Fruit fly (Drosophila melanogaster) Kc167 (cell line): ENCODE measurements around the gene Gga.

Source experiments
- Myc ChIP-seq: fragments of >200 bp; optimal IDR thresholded peaks from 2 replicates; lab custom pipeline; 2017; ENCODE audit warnings: missing external identifiers
- Sin3A ChIP-seq: fragments of >200 bp; optimal IDR thresholded peaks from 2 replicates; lab custom pipeline; 2018; ENCODE audit warnings: missing external identifiers
- h ChIP-seq: fragments of >200 bp; optimal IDR thresholded peaks from 3 replicates; lab custom pipeline; 2018; ENCODE audit warnings: missing external identifiers
- insv ChIP-seq: fragments of >200 bp; optimal IDR thresholded peaks from 3 replicates; lab custom pipeline; 2018; ENCODE audit warnings: missing external identifiers
- psq ChIP-seq: fragments of >200 bp; optimal IDR thresholded peaks from 2 replicates; lab custom pipeline; 2017; ENCODE audit warnings: missing external identifiers
- ttk ChIP-seq: sonication (Bioruptor generic); optimal IDR thresholded peaks from 2 replicates; lab custom pipeline; 2017; ENCODE audit warnings: missing external identifiers

Gga gene

DNA sequence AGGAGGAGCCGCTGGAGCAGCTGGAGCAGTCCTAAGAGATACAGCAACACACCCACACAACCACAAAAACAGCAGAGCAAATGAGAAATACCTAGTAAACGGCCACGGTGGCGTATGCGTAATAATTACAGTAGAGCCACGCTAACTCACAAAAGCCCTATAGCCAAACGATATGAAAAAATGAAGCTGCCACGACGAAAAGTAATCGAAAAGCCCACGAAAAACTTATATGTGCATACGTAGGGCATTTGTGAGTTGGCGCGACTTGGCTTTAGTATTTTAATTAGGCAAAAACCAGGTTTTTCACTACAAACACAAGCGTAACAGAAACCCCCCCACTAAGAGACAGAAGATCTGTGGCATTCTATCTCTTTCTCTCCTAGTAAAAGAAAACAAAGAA is 12.9 kb upstream of the Gga start:
- TF ChIP-seq psq (no peak), h (no peak), insv (no peak), Sin3A (no peak), ttk (no peak), Myc (lab: Kevin White, UChicago) (no peak)

DNA sequence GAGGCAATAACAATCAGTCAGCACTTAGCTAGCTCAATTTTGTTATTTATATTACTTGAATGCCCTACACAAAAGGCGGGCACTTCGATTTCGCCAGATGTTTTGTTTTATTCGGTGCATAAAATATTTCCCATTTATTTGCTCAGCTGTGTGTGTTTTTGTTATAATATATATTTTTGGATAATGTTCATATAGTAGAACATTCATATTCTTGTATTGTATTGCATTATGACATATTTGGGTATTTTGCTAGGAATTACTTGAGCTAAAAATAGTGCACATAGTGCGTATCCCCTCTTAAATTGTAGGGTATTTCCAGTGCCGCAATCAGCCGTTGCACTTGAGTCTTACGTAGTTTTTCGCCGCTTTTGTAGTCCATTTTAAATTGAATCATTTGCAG is 10.9 kb upstream of the Gga start:
- TF ChIP-seq insv, result no peak
- TF ChIP-seq ttk, result no peak
- TF ChIP-seq Sin3A, result no peak
- TF ChIP-seq Myc (lab: Kevin White, UChicago), result no peak
- no peak for TF ChIP-seq h
- TF ChIP-seq psq, result no peak

DNA sequence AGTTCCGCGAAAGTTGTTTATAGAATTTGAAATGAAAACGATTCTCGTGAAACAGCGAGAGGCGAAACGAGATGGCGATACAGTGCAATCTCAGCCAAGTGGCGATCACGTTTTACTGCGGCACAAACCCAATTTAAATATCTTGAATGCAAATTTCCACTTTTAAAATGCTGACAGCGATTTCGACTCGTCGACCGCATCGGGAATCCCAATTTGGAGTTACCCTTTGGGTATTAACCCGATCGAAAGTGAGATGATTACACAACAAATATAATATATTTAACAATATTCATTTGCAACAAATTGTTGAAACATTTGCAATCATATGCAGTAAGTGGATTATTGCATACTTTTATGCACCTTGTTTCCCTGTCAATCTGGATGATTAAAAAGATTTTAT is 10.2 kb upstream of the Gga start:
- TF ChIP-seq Myc (lab: Kevin White, UChicago) (no peak), ttk (no peak), Sin3A (no peak), psq (no peak)

DNA sequence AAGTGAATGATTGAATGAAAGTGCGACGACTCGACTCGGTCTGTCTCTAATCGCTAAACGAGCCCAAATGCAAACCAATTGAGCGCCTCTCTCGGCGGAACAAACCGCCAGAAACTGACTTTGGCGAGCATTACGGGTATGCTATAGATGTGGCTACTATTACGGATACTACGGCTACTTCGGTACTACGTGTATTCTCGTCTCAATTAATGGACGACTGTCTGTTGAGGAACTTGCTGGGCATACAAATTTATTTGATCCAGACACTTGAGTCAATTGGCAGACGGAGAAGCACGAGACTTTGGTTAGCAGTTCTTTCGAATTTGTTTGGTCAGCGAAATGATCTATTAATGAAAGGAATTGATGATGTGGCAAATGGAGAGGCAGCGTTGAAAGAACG is 6.4 kb upstream of the Gga start:
- TF ChIP-seq insv (no peak), Myc (lab: Kevin White, UChicago) (no peak), ttk (no peak), h (no peak), psq (no peak), Sin3A (no peak)

DNA sequence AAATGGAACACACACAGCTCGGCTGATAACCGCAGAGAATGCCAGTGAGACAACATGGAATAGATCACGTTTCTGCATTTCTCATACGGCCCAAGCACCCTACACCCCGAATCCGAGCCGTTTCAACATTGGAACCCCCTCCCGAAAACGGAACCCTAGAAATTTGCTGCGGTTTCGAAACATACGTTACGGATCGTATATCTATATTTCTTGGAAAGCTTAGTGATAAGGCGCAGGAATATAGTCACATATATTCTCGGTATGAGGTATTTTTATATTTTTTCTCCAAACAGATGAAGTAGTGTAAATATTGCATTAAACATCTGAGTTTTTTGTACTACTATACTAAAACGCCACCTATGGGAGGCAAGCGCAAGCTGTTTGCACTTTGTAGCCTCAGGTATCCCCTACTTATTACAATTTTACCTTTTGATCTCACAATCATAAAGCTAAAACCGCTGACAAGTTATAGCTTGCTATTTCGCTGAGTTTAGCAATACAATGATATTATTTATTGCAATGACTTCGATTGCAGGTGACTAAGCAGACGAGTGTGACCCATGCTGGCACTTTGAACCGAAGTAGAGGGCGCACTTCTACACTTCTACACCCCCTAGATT is 5.4 kb upstream of the Gga start:
- no peak for TF ChIP-seq Sin3A
- TF ChIP-seq ttk, result no peak
- no peak for TF ChIP-seq Myc (lab: Kevin White, UChicago)
- no peak for TF ChIP-seq h
- TF ChIP-seq insv, result no peak
- TF ChIP-seq psq, result no peak

DNA sequence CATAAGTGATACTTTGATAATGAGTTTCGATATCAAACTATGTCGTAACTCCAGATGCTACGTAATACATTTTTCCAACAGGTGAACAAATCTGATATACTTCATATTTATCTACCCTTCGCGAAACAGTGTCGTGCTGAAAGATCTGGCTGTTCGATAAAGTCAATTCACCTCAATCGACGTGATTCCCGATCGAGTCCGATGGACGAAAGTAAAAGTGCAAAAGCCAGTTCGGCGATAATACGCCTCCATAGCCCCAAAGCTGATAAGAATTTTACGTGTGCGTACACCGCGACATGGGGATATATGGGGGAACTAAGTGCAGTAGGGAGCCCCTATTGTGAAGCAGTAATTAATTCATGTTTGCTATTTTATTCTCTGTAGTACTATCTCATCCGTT is 2.7 kb upstream of the Gga start:
- TF ChIP-seq h, result no peak
- no peak for TF ChIP-seq insv
- no peak for TF ChIP-seq Myc (lab: Kevin White, UChicago)
- TF ChIP-seq Sin3A, result no peak
- no peak for TF ChIP-seq ttk
- no peak for TF ChIP-seq psq

DNA sequence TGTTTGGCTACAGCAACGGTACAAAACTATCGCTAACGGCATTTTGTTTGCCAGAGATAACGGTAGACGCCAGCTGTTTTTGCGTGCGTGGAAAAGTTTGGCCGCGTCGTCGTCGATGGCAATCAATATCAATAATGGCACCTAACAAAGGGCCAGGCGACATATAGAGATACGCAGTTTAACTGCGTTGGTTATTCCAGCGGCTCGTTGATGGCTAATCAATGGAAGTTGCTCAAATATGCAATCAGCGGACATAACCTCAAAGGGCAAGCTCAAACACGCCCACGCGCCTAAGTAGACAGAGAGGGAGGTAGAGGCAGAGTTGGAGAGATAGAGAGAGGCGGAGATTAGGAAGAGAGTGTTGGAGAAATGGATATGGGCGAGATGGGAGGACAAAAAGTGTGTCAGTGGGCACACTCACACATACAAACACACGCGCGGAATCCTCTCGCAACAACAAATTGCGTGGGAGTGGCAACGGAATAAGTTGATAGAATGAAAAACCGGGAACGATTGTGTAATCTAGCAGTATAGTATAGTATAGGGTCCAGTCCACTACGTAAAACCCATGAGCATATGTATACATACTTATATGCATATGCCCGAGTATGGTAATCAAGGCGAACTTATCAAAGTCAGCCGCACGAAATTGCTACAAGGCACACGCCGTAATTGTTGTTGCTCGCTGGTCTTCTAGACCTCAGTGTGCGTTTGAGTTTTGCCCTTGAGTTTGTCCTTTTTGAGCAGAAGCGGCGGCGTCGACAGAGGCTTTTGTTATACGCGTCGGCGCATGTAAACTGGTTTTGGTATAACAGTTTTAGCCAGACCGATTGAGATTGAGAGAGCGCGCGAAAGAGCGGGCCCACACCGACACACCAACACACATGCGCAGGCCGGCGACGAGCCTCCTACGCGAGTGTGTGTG is 1.4 kb upstream of the Gga start:
- TF ChIP-seq insv (no peak), psq (no peak), Sin3A (no peak)

DNA sequence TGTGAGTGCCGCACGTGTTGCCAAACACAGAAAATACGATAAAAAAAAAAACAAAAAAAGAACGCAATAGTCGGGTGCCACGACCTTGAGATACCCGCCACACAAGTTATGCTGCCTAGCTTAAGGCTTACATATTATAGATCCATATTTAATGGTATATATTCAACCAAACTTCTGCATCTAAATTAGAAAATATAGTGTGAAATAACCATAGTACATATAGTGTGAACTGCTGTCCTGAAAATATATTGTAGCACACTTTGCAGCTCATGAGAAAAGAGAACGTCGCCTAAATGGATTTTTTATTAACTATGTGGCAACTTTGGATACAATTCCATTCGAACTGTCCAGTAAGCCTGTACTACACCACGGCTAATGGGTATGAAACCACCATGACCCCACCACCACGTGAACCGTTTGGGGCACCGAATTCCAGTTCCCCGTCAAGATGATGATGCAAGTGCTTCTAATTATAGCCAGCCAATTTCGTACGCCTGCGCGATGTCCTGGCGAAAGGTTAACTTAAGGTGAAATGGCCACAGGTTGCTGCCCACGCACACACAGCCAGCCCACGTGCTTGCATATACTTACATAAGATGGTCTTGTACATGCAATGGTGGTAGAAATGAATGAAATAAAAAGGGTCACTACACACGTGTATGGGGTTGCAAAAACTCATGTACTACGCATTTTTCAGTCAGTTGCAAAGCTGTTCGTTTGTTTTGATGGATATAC is 580 bp upstream of the Gga start:
- no peak for TF ChIP-seq psq
- TF ChIP-seq h, result no peak
- TF ChIP-seq ttk, result no peak
- no peak for TF ChIP-seq insv
- TF ChIP-seq Myc (lab: Kevin White, UChicago), result no peak
- no peak for TF ChIP-seq Sin3A

DNA sequence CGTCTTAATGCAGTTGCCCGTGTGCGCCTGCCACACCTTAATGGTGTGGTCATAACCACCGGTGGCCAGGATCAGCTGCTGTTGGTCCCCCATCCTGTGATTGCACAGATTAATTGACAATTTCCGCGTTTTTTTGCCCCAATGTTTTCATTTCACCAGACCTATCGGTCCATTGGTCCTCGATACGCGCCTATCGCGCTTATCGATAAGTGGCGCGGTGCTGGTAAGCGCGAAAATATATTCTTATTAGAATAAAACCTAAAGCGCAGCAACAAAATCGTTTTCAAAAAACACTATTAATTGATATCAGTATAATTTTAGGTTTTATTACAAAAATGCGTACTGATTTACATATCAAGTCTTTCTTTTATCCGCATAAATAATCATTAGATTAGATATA is 5.0 kb downstream of the Gga start, which contains the start of gene Lst8:
Gene Lst8 (minus strand): TSS at position 187 of the 400 bp plus-strand sequence.
- TF ChIP-seq insv, result no peak
- TF ChIP-seq ttk, result no peak
- TF ChIP-seq h, result no peak
- no peak for TF ChIP-seq Myc (lab: Kevin White, UChicago)
- TF ChIP-seq Sin3A, result no peak
- no peak for TF ChIP-seq psq

DNA sequence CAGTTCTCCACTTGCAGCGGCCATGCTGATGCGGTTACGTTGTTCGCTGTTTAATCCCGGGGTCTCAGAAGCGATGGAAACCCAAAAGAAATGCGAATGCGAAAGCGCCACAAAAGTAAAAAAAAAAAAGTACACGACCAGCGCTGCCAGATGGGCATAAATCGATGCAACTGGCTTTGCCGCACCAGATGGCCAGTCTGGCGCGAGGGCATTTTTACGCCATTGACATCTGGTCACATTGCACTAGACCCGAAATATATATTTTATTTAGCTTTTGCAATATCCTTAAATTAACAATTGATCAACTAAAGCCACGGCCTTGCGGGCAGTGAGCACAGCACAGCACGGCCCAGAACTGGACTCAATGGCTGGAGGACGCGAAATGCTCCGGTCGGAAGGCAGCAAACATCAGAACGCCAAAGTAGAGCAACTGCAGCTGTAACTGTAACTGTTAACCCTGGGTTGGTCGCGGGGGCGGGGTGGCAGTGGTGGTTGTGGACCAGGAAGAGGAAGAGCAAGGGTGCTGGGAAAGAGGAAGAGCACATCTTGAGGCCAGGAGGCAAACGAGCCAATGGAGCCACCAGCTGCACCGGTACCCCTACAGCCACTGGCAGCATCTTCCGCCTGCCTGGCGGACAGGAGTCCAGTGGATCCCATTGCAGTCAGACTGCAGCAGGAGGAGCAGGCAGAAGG is 8.0 kb downstream of the Gga start, which contains the start of the genes LysRS and Hecw:
Gene LysRS (minus strand): TSS at position 158 of the 693 bp plus-strand sequence.
Gene Hecw (plus strand): TSS at position 220 of the 693 bp plus-strand sequence.
- no peak for TF ChIP-seq Sin3A
- no peak for TF ChIP-seq Myc (lab: Kevin White, UChicago)
- no peak for TF ChIP-seq insv
- TF ChIP-seq h, result no peak

DNA sequence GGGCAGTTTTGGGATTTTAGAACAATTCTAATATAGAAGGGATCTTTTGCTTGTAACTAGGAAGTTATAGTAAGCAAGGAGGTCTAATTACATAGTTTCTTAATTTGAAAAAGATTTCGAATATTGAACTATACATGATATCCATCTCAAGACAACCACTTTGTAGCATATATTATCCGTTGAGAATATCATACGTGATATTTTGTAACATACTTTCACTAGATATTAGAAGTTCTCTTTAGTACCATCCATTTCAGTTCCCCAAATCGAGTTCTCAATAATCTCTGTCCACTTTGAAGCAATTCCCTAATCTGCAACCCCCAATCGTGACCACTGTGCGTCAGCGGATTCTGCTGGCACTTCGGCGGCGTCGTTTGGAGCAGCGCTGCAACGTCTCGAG is 14.6 kb downstream of the Gga start:
- TF ChIP-seq insv (no peak), psq (no peak), ttk (no peak), h (no peak), Sin3A (no peak), Myc (lab: Kevin White, UChicago) (no peak)

DNA sequence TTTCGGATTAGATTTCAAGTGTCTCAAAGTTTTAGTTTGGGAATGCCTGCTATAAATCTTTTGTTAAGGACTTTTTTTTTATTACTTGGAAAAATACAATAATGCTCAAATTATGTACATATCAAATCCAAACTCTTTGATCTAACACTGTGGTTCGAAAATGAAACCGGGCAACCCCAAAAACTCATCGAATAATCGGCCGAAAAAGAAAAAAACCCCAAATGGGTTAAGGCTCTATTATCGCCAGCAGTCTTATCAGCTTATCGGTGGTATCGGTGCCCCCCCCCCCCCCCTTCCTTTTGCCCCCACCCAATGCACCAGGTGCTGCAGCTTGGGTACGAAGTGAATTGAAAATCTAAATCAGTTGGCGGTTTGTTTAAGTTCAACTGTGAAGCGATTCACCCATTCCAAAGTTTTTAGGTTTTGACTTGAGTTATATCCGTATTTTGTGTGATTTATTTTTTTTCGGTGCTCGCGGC is 16.8 kb downstream of the Gga start:
- TF ChIP-seq Myc (lab: Kevin White, UChicago) (no peak), ttk (no peak), insv (no peak), h (no peak), Sin3A (no peak), psq (no peak)

DNA sequence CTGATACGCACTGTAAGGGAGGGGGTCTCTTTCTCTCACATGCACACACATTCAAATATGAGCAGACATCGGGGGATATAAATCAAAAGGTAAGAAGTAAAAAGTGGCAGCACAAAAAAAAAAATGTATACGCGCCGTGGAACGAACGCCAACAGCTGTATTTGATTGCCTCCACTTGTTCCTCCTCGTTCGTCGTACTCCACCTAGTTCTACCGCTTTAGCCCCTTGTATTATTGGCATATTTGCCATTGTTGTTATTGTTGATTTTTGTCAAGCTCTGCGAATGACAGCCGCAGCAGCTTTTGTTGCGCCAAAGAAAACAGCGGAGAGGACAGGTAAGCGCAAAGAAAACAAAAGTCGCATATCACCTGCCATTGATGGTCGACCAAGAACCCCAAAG is 36.0 kb downstream of the Gga start:
- TF ChIP-seq Myc (lab: Kevin White, UChicago), result no peak
- no peak for TF ChIP-seq ttk
- TF ChIP-seq insv, result no peak
